Worm (Caenorhabditis elegans): ENCODE results near the gene sfxn-5.

The sfxn-5 gene

ce11 chrII:8131413-8131966 is 26.6 kb upstream of the sfxn-5 start (continued):
- no peak for TF ChIP-seq dsc-1 (tag; optimal IDR thresholded peaks at IDR 0.05)
- TF ChIP-seq swsn-7 (tag; optimal IDR thresholded peaks at IDR 0.05): peak; percentile 42
- no peak for TF ChIP-seq unc-98 (GFP tag; IDR thresholded peaks at IDR 0.05)
- TF ChIP-seq nhr-19 (GFP tag; conservative IDR thresholded peaks at IDR 0.05): 0 out of 2 replicates have a peak, but pooled peaks have one; percentile 29
- TF ChIP-seq elt-3 (tag; optimal IDR thresholded peaks at IDR 0.05): peak in 5 of 6 experiments; percentile 20 to 83 (median 53)
- TF ChIP-seq egl-13 (tag; optimal IDR thresholded peaks at IDR 0.05): peak; percentile 9
- TF ChIP-seq ceh-88 (GFP tag; IDR thresholded peaks at IDR 0.05): no peak
- TF ChIP-seq nhr-47 (tag; optimal IDR thresholded peaks at IDR 0.05): peak; percentile 24
- TF ChIP-seq unc-30 (tag; optimal IDR thresholded peaks at IDR 0.05): no peak
- TF ChIP-seq lin-35 (GFP tag; optimal IDR thresholded peaks at IDR 0.05): peak; percentile 5 to 67
- no peak for TF ChIP-seq pag-3 (tag; optimal IDR thresholded peaks at IDR 0.05; ENCODE audit: borderline replicate concordance, insufficient read depth)
- no peak for TF ChIP-seq ces-1 (GFP tag; optimal IDR thresholded peaks at IDR 0.05)
- TF ChIP-seq unc-130 (tag; optimal IDR thresholded peaks at IDR 0.05): peak; percentile 68
- TF ChIP-seq ceh-63 (GFP tag; optimal IDR thresholded peaks at IDR 0.05): no peak
- TF ChIP-seq tbx-2 (tag; optimal IDR thresholded peaks at IDR 0.05): peak; percentile 26
- TF ChIP-seq nhr-12 (tag; optimal IDR thresholded peaks at IDR 0.05): no peak
- TF ChIP-seq ztf-4 (tag; optimal IDR thresholded peaks at IDR 0.05): peak; percentile 48
- peak in 1 of 2 experiments; percentile 15 for TF ChIP-seq mdl-1 (tag; optimal IDR thresholded peaks at IDR 0.05)
- TF ChIP-seq nhr-76 (tag; optimal IDR thresholded peaks at IDR 0.05): no peak
- TF ChIP-seq xbp-1 (tag; optimal IDR thresholded peaks at IDR 0.05): peak; percentile 12
- TF ChIP-seq nhr-84 (tag; optimal IDR thresholded peaks at IDR 0.05): no peak
- TF ChIP-seq nhr-77 (tag; optimal IDR thresholded peaks at IDR 0.05): peak; percentile 68
- TF ChIP-seq grh-1 (GFP tag; IDR thresholded peaks at IDR 0.05): peak; percentile 96
- peak; percentile 71 for TF ChIP-seq nhr-71 (tag; optimal IDR thresholded peaks at IDR 0.05)
- TF ChIP-seq lin-15B (tag; optimal IDR thresholded peaks at IDR 0.05): no peak
- no peak for TF ChIP-seq fkh-10 (GFP tag; optimal IDR thresholded peaks at IDR 0.05)

ce11 chrII:8130792-8131191 is 25.9 kb upstream of the sfxn-5 start:
- TF ChIP-seq fkh-4 (tag; optimal IDR thresholded peaks at IDR 0.05; ENCODE audit: borderline replicate concordance): no peak
- TF ChIP-seq ceh-63 (GFP tag; optimal IDR thresholded peaks at IDR 0.05): no peak
- no peak for TF ChIP-seq hlh-4 (tag; optimal IDR thresholded peaks at IDR 0.05)
- TF ChIP-seq sox-4 (tag; optimal IDR thresholded peaks at IDR 0.05): no peak
- TF ChIP-seq mef-2 (tag; optimal IDR thresholded peaks at IDR 0.05): no peak
- no peak for TF ChIP-seq pag-3 (tag; optimal IDR thresholded peaks at IDR 0.05; ENCODE audit: borderline replicate concordance, insufficient read depth)
- no peak for TF ChIP-seq alr-1 (tag; optimal IDR thresholded peaks at IDR 0.05; ENCODE audit: borderline replicate concordance)
- TF ChIP-seq lir-3 (tag; optimal IDR thresholded peaks at IDR 0.05; ENCODE audit: poor library complexity): no peak
- TF ChIP-seq aly-2 (tag; optimal IDR thresholded peaks at IDR 0.05): peak; percentile 5
- TF ChIP-seq zag-1 (tag; optimal IDR thresholded peaks at IDR 0.05): no peak
- no peak for TF ChIP-seq irx-1 (tag; optimal IDR thresholded peaks at IDR 0.05)
- no peak for TF ChIP-seq nhr-237 (tag; optimal IDR thresholded peaks at IDR 0.05)
- no peak for TF ChIP-seq sup-37 (GFP tag; optimal IDR thresholded peaks at IDR 0.05)
- TF ChIP-seq nhr-90 (tag; optimal IDR thresholded peaks at IDR 0.05; ENCODE audit: poor library complexity): no peak
- TF ChIP-seq hlh-17 (GFP tag; optimal IDR thresholded peaks at IDR 0.05; ENCODE audit: borderline replicate concordance): no peak
- TF ChIP-seq skn-1 (tag; optimal IDR thresholded peaks at IDR 0.05): peak; percentile 24
- TF ChIP-seq unc-86 (tag; optimal IDR thresholded peaks at IDR 0.05): no peak
- no peak for TF ChIP-seq dpl-1 (GFP tag; optimal IDR thresholded peaks at IDR 0.05)
- no peak for TF ChIP-seq mab-9 (GFP tag; IDR thresholded peaks at IDR 0.05)
- TF ChIP-seq mep-1 (tag; optimal IDR thresholded peaks at IDR 0.05): peak; percentile 8
- TF ChIP-seq rnt-1 (tag; optimal IDR thresholded peaks at IDR 0.05): no peak
- peak; percentile 33 for TF ChIP-seq lin-14 (GFP tag; optimal IDR thresholded peaks at IDR 0.05)
- TF ChIP-seq C16A3.4 (tag; optimal IDR thresholded peaks at IDR 0.05): no peak
- no peak for TF ChIP-seq nhr-84 (tag; optimal IDR thresholded peaks at IDR 0.05)
- TF ChIP-seq nhr-12 (tag; optimal IDR thresholded peaks at IDR 0.05): no peak
- TF ChIP-seq sptf-1 (tag; optimal IDR thresholded peaks at IDR 0.05): no peak
- TF ChIP-seq snpc-4 (tag; optimal IDR thresholded peaks at IDR 0.05): no peak
- no peak for TF ChIP-seq Y116A8C.19 (tag; optimal IDR thresholded peaks at IDR 0.05; ENCODE audit: borderline replicate concordance)
- peak; percentile 21 for TF ChIP-seq blmp-1 (tag; optimal IDR thresholded peaks at IDR 0.05)
- TF ChIP-seq F16B12.6 (tag; optimal IDR thresholded peaks at IDR 0.05): no peak

Measured in whole organism, L1 larva.